Fruit fly (Drosophila melanogaster) whole organism, prepupa: ENCODE measurements around the gene aln.

Experiments used
- CG10631 ChIP-seq: fragments of 200-800 bp; sonication (Bioruptor generic); optimal IDR thresholded peaks from 2 replicates; lab custom pipeline; 2016; ENCODE audit warnings: missing biosample characterization, missing genetic modification characterization
- CG1621 ChIP-seq: fragments of 200-800 bp; sonication (Bioruptor generic); optimal IDR thresholded peaks from 3 replicates; lab custom pipeline; 2018; ENCODE audit warnings: missing biosample characterization, mild to moderate bottlenecking, missing genetic modification characterization
- CG3919 ChIP-seq: fragments of 200-800 bp; sonication (Bioruptor generic); optimal IDR thresholded peaks from 3 replicates; lab custom pipeline; 2016; ENCODE audit warnings: missing biosample characterization, missing genetic modification characterization
- CG6276 ChIP-seq: fragments of 200-800 bp; sonication (Bioruptor generic); optimal IDR thresholded peaks from 2 replicates; lab custom pipeline; 2017; ENCODE audit warnings: missing biosample characterization, mild to moderate bottlenecking, missing genetic modification characterization
- CG6854 ChIP-seq: fragments of 200-800 bp; sonication (Bioruptor generic); optimal IDR thresholded peaks from 2 replicates; lab custom pipeline; 2017; ENCODE audit warnings: missing biosample characterization, mild to moderate bottlenecking, missing genetic modification characterization
- CG8319 ChIP-seq: fragments of 200-800 bp; sonication (Bioruptor generic); optimal IDR thresholded peaks from 3 replicates; lab custom pipeline; 2016; ENCODE audit warnings: missing biosample characterization, missing genetic modification characterization
- CG8632 ChIP-seq: fragments of 200-800 bp; sonication (Bioruptor generic); optimal IDR thresholded peaks from 3 replicates; lab custom pipeline; 2016; ENCODE audit warnings: missing biosample characterization, missing genetic modification characterization
- CG9139 ChIP-seq: fragments of 200-800 bp; sonication (Bioruptor generic); optimal IDR thresholded peaks from 3 replicates; lab custom pipeline; 2017; ENCODE audit warnings: missing biosample characterization, mild to moderate bottlenecking, missing genetic modification characterization
- Eip75B ChIP-seq: fragments of 200-800 bp; sonication (Bioruptor generic); optimal IDR thresholded peaks from 3 replicates; lab custom pipeline; 2016; ENCODE audit warnings: missing biosample characterization, missing genetic modification characterization
- Eip78C ChIP-seq: fragments of 200-800 bp; sonication (Bioruptor generic); peaks from one replicate; lab custom pipeline; 2016; ENCODE audit warnings: missing biosample characterization, missing genetic modification characterization
- Eip93F ChIP-seq: fragments of 200-800 bp; sonication (Bioruptor generic); optimal IDR thresholded peaks from 2 replicates; lab custom pipeline; 2016; ENCODE audit warnings: missing biosample characterization, mild to moderate bottlenecking, missing genetic modification characterization
- Lpt ChIP-seq: fragments of 200-800 bp; sonication (Bioruptor generic); optimal IDR thresholded peaks from 3 replicates; lab custom pipeline; 2016; ENCODE audit warnings: missing biosample characterization, missing genetic modification characterization
- Met ChIP-seq: fragments of 200-800 bp; sonication (Bioruptor generic); optimal IDR thresholded peaks from 3 replicates; lab custom pipeline; 2016; ENCODE audit warnings: missing biosample characterization, missing genetic modification characterization
- Sox102F ChIP-seq: fragments of 200-800 bp; sonication (Bioruptor generic); optimal IDR thresholded peaks from 2 replicates; lab custom pipeline; 2016; ENCODE audit warnings: missing biosample characterization, mild to moderate bottlenecking, missing genetic modification characterization
- Sox14 ChIP-seq: fragments of 200-800 bp; sonication (Bioruptor generic); optimal IDR thresholded peaks from 3 replicates; lab custom pipeline; 2016; ENCODE audit warnings: missing biosample characterization, missing genetic modification characterization
- dac ChIP-seq: fragments of 200-800 bp; sonication (Bioruptor generic); optimal IDR thresholded peaks from 2 replicates; lab custom pipeline; 2017; ENCODE audit warnings: missing biosample characterization, mild to moderate bottlenecking, missing genetic modification characterization
- dsx ChIP-seq: fragments of 200-800 bp; optimal IDR thresholded peaks from 3 replicates; lab custom pipeline; 2019; ENCODE audit warnings: missing biosample characterization, mild to moderate bottlenecking, missing genetic modification characterization, moderate library complexity; ENCODE audit not compliant: poor library complexity, severe bottlenecking
- fd59A ChIP-seq: fragments of 200-800 bp; sonication (Bioruptor generic); optimal IDR thresholded peaks from 2 replicates; lab custom pipeline; 2017; ENCODE audit warnings: missing biosample characterization, mild to moderate bottlenecking, missing genetic modification characterization, missing genetic modification reagents
- fkh ChIP-seq: fragments of 200-800 bp; sonication (Bioruptor generic); optimal IDR thresholded peaks from 3 replicates; lab custom pipeline; 2017; ENCODE audit warnings: missing biosample characterization, mild to moderate bottlenecking, missing genetic modification characterization, moderate library complexity
- lz ChIP-seq: fragments of 200-800 bp; sonication (Bioruptor generic); optimal IDR thresholded peaks from 3 replicates; lab custom pipeline; 2016; ENCODE audit warnings: missing biosample characterization, missing genetic modification characterization
- spab ChIP-seq: fragments of 200-800 bp; sonication (Bioruptor generic); optimal IDR thresholded peaks from 2 replicates; lab custom pipeline; 2017; ENCODE audit warnings: missing biosample characterization, mild to moderate bottlenecking, missing genetic modification characterization, missing genetic modification reagents
- svp ChIP-seq: fragments of 200-800 bp; sonication (Bioruptor generic); peaks from one replicate; lab custom pipeline; 2016; ENCODE audit warnings: missing biosample characterization, missing genetic modification characterization
- vri ChIP-seq: fragments of 200-800 bp; sonication (Bioruptor generic); optimal IDR thresholded peaks from 3 replicates; lab custom pipeline; 2016; ENCODE audit warnings: missing biosample characterization, mild to moderate bottlenecking, missing genetic modification characterization

The aln gene

dm6 chr3L:1034887-1035260 lies 41.1 kb downstream of the aln start (continued):
- TF ChIP-seq lz: peak; percentile 17
- no peak for TF ChIP-seq fkh (GFP tag; lab: Kevin White, UChicago)
- no peak for TF ChIP-seq CG8319 (GFP tag; lab: Kevin White, UChicago)
- no peak for TF ChIP-seq Sox14
- no peak for TF ChIP-seq CG10631 (GFP tag; lab: Kevin White, UChicago)
- TF ChIP-seq CG3919: peak; percentile 8
- no peak for TF ChIP-seq CG1621 (tag; lab: Kevin White, UChicago)

dm6 chr3L:1041410-1041809 lies 47.6 kb downstream of the aln start:
- TF ChIP-seq spab (no peak), dac (no peak), CG9139 (GFP tag; lab: Kevin White, UChicago) (no peak), Met (no peak), fd59A (GFP tag; lab: Kevin White, UChicago) (no peak), CG6854 (GFP tag; lab: Kevin White, UChicago) (no peak), CG8632 (GFP tag; lab: Kevin White, UChicago) (no peak), Lpt (GFP tag; lab: Kevin White, UChicago) (no peak), Eip93F (GFP tag; lab: Kevin White, UChicago) (no peak), CG6276 (no peak), vri (GFP tag; lab: Kevin White, UChicago) (no peak), Eip75B (GFP tag; lab: Kevin White, UChicago) (no peak), dsx (GFP tag; lab: Kevin White, UChicago) (no peak), svp (no peak), Sox102F (GFP tag; lab: Kevin White, UChicago) (no peak)

dm6 chr3L:1043530-1043929 lies 49.7 kb downstream of the aln start:
- TF ChIP-seq Eip78C (GFP tag; lab: Kevin White, UChicago): peak; percentile 20
- no peak for TF ChIP-seq Eip93F (GFP tag; lab: Kevin White, UChicago)
- TF ChIP-seq svp: peak; percentile 55
